Fruit fly (Drosophila melanogaster): ENCODE measurements around the gene eIF2alpha.

DNA sequence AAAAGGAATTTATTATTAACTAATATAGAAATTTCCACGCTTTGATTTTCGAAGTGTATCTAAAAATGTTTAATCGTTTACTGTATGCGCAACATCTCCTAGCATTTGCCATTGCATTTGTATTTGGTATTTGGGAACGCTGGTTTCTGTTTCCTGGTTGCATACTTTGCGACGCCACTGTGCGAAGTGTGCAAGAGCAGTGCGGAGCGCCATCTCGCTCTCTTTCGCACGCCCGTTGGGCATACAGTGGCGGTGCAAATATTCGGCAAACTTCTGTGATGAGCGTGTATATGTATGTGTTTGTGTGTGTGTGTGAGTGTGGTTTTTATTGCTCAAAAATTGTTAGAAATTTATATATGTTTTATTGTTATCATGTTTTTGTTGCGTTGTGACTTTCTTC is 11.8 kb upstream of the eIF2alpha start:
- TF ChIP-seq CG14711 (tag; optimal IDR thresholded peaks at IDR 0.05) (no peak), bab1 (GFP tag; optimal IDR thresholded peaks at IDR 0.05) (no peak)
